Worm (Caenorhabditis elegans): ENCODE data around the gene F49F1.17.

F49F1.17 gene

ce11 chrIV:4135744-4136143 is at the start of gene F49F1.17:
F49F1.17 (minus strand) TSS chrIV:4135844.
- no peak for TF ChIP-seq C06A6.2 (GFP tag; conservative IDR thresholded peaks at IDR 0.05)

- peak; percentile 82 for TF ChIP-seq ekl-4 (GFP tag; IDR thresholded peaks at IDR 0.05)
- peak; percentile 63; the same call in 1 of the 2 replicates for TF ChIP-seq ceh-91 (GFP tag; IDR thresholded peaks at IDR 0.05)
- peak; percentile 23 for TF ChIP-seq lin-40 (tag; optimal IDR thresholded peaks at IDR 0.05)
- TF ChIP-seq hsf-1 (GFP tag; IDR thresholded peaks at IDR 0.05) = peak; percentile 42; the same call in 1 of the 2 replicates
- peak; percentile 96 for TF ChIP-seq hmg-1.2 (GFP tag; IDR thresholded peaks at IDR 0.05)
- 0 out of 2 replicates have a peak, but pooled peaks have one; percentile 68 for TF ChIP-seq F37B4.10 (GFP tag; IDR thresholded peaks at IDR 0.05)
- peak; percentile 82 for TF ChIP-seq egl-18 (GFP tag; IDR thresholded peaks at IDR 0.05)
- peak; percentile 96 for TF ChIP-seq K11D2.4 (GFP tag; IDR thresholded peaks at IDR 0.05)
- peak; percentile 74; the same call in 1 of the 2 replicates for TF ChIP-seq lin-26 (GFP tag; IDR thresholded peaks at IDR 0.05)
- TF ChIP-seq F33H1.4 (GFP tag; IDR thresholded peaks at IDR 0.05) = peak; percentile 81
- TF ChIP-seq Y53G8AR.9 (GFP tag; conservative IDR thresholded peaks at IDR 0.05) = peak; percentile 93
- TF ChIP-seq sea-2 (GFP tag; IDR thresholded peaks at IDR 0.05) = peak; percentile 75; the same call in 1 of the 2 replicates
- peak; percentile 100 for TF ChIP-seq mcd-1 (GFP tag; IDR thresholded peaks at IDR 0.05)
- 0 out of 2 replicates have a peak, but pooled peaks have one; percentile 51 for TF ChIP-seq Y56A3A.18 (GFP tag; IDR thresholded peaks at IDR 0.05)
- peak; percentile 75; the same call in 1 of the 2 replicates for TF ChIP-seq Y79H2A.3 (GFP tag; conservative IDR thresholded peaks at IDR 0.05)
- peak; percentile 49 for TF ChIP-seq madf-6 (GFP tag; IDR thresholded peaks at IDR 0.05)
- peak; percentile 76 for TF ChIP-seq cebp-1 (GFP tag; IDR thresholded peaks at IDR 0.05)
- peak; percentile 7 for TF ChIP-seq cebp-1 (tag; optimal IDR thresholded peaks at IDR 0.05)
- 0 out of 2 replicates have a peak, but pooled peaks have one; percentile 8 for TF ChIP-seq madf-3 (GFP tag; IDR thresholded peaks at IDR 0.05)
- TF ChIP-seq bed-2 (GFP tag; IDR thresholded peaks at IDR 0.05) = peak; percentile 83
- peak; percentile 97 for TF ChIP-seq dox-1 (GFP tag; IDR thresholded peaks at IDR 0.05)
- TF ChIP-seq nfyb-1 (GFP tag; IDR thresholded peaks at IDR 0.05) = peak; percentile 98
- TF ChIP-seq Y67H2A.10 (GFP tag; conservative IDR thresholded peaks at IDR 0.05) = 0 out of 2 replicates have a peak, but pooled peaks have one; percentile 44
- TF ChIP-seq egl-44 (GFP tag; IDR thresholded peaks at IDR 0.05) = 0 out of 2 replicates have a peak, but pooled peaks have one; percentile 45
- TF ChIP-seq ceh-40 (GFP tag; IDR thresholded peaks at IDR 0.05) = 0 out of 2 replicates have a peak, but pooled peaks have one; percentile 25
- TF ChIP-seq attf-3 (GFP tag; conservative IDR thresholded peaks at IDR 0.05) = peak; percentile 81
- 0 out of 2 replicates have a peak, but pooled peaks have one; percentile 56 for TF ChIP-seq ztf-28 (GFP tag; IDR thresholded peaks at IDR 0.05)
- TF ChIP-seq ceh-100 (GFP tag; IDR thresholded peaks at IDR 0.05) = peak; percentile 82
- TF ChIP-seq let-526 (GFP tag; IDR thresholded peaks at IDR 0.05) = peak; percentile 81
- TF ChIP-seq lir-1 (GFP tag; conservative IDR thresholded peaks at IDR 0.05) = peak; percentile 43; the same call in 1 of the 2 replicates
- TF ChIP-seq ztf-6 (GFP tag; IDR thresholded peaks at IDR 0.05) = peak; percentile 80
- peak; percentile 93 for TF ChIP-seq pbrm-1 (GFP tag; IDR thresholded peaks at IDR 0.05)
- TF ChIP-seq Y95B8A.8 (GFP tag; IDR thresholded peaks at IDR 0.05) = peak; percentile 89
- TF ChIP-seq lin-54 (GFP tag; optimal IDR thresholded peaks at IDR 0.05) = peak; percentile 72
- peak; percentile 93 for TF ChIP-seq rcor-1 (GFP tag; IDR thresholded peaks at IDR 0.05)
- TF ChIP-seq hmg-20 (GFP tag; IDR thresholded peaks at IDR 0.05) = peak; percentile 72
- TF ChIP-seq D2030.7 (GFP tag; IDR thresholded peaks at IDR 0.05) = peak; percentile 21; the same call in 1 of the 2 replicates
- peak; percentile 12 for TF ChIP-seq attf-5 (GFP tag; optimal IDR thresholded peaks at IDR 0.05)
- TF ChIP-seq C06A6.2 (GFP tag; conservative IDR thresholded peaks at IDR 0.05) = peak; percentile 89
These were observed 49.1 kb upstream of the F49F1.17 start for ce11 chrIV:4184767-4185166.
